Fruit fly (Drosophila melanogaster) whole organism, embryonic: Measurements from ENCODE around the gene MED15.

Source experiments
- ATbp ChIP-seq: fragments of 200-800 bp; sonication (Bioruptor generic); optimal IDR thresholded peaks from 2 replicates; lab custom pipeline; 2017; ENCODE audit warnings: missing biosample characterization, mild to moderate bottlenecking, missing genetic modification characterization, missing genetic modification reagents
- Adf1 ChIP-seq: fragments of 200-800 bp; sonication (Bioruptor generic); IDR thresholded peaks from 2 replicates; pipeline ENCODE4 v1.3.6; 2022; ENCODE audit warnings: missing biosample characterization, missing genetic modification characterization
- Atf3 ChIP-seq: fragments of 200-800 bp; sonication (Bioruptor generic); optimal IDR thresholded peaks from 3 replicates; lab custom pipeline; 2016; ENCODE audit warnings: missing biosample characterization, missing genetic modification characterization
- Blimp-1 ChIP-seq: fragments of 200-800 bp; sonication (Bioruptor generic); optimal IDR thresholded peaks from 3 replicates; lab custom pipeline; 2018; ENCODE audit warnings: missing biosample characterization, missing genetic modification characterization, mild to moderate bottlenecking, moderate library complexity, missing genetic modification reagents
- CG10366 ChIP-seq: fragments of 200-800 bp; sonication (Bioruptor generic); IDR thresholded peaks from 2 replicates; pipeline ENCODE4 v1.3.6; 2022; ENCODE audit warnings: missing biosample characterization, missing genetic modification characterization
- CG11456 ChIP-seq: fragments of 200-800 bp; sonication (Bioruptor generic); IDR thresholded peaks from 3 replicates; pipeline ENCODE4 v1.3.6; 2022; ENCODE audit warnings: missing biosample characterization, missing genetic modification characterization
- CG11695 ChIP-seq: fragments of 200-800 bp; sonication (Bioruptor generic); IDR thresholded peaks from 3 replicates; pipeline ENCODE4 v1.3.6; 2022; ENCODE audit warnings: missing biosample characterization, missing genetic modification characterization
- CG13624 ChIP-seq: fragments of 200-800 bp; sonication (Bioruptor generic); optimal IDR thresholded peaks from 2 replicates; lab custom pipeline; 2016; ENCODE audit warnings: missing biosample characterization, missing genetic modification characterization
- CG14014 ChIP-seq: fragments of 200-800 bp; sonication (Bioruptor generic); IDR thresholded peaks from 2 replicates; pipeline ENCODE4 v1.3.6; 2022; ENCODE audit warnings: missing biosample characterization, missing genetic modification characterization
- CG14441 ChIP-seq: fragments of 200-800 bp; sonication (Bioruptor generic); IDR thresholded peaks from 2 replicates; pipeline ENCODE4 v1.3.6; 2022; ENCODE audit warnings: missing biosample characterization, missing genetic modification characterization
- CG15479 ChIP-seq: fragments of 200-800 bp; sonication (Bioruptor generic); optimal IDR thresholded peaks from 3 replicates; lab custom pipeline; 2019; ENCODE audit warnings: missing biosample characterization, mild to moderate bottlenecking, missing genetic modification characterization, moderate library complexity
- CG16779 ChIP-seq: fragments of 200-800 bp; sonication (Bioruptor generic); IDR thresholded peaks from 2 replicates; pipeline ENCODE4 v1.3.6; 2022; ENCODE audit warnings: missing biosample characterization, missing genetic modification characterization
- CG17186 ChIP-seq: fragments of 200-800 bp; sonication (Bioruptor generic); optimal IDR thresholded peaks from 3 replicates; lab custom pipeline; 2017; ENCODE audit warnings: missing biosample characterization, missing genetic modification reagents, missing genetic modification characterization
- CG18599 ChIP-seq: fragments of 200-800 bp; sonication (Bioruptor generic); optimal IDR thresholded peaks from 3 replicates; lab custom pipeline; 2017; ENCODE audit warnings: missing biosample characterization, missing genetic modification characterization, mild to moderate bottlenecking, moderate library complexity, missing genetic modification reagents
- CG31441 ChIP-seq: fragments of 200-800 bp; sonication (Bioruptor generic); IDR thresholded peaks from 2 replicates; pipeline ENCODE4 v1.3.6; 2022; ENCODE audit warnings: missing biosample characterization, missing genetic modification characterization
- CG3281 ChIP-seq: fragments of 200-800 bp; sonication (Bioruptor generic); optimal IDR thresholded peaks from 3 replicates; lab custom pipeline; 2017; ENCODE audit warnings: missing biosample characterization, mild to moderate bottlenecking, missing genetic modification characterization
- CG6175 ChIP-seq: fragments of 200-800 bp; sonication (Bioruptor generic); IDR thresholded peaks from 3 replicates; pipeline ENCODE4 v1.3.6; 2022; ENCODE audit warnings: missing biosample characterization, missing genetic modification characterization
- CG6689 ChIP-seq: fragments of 200-800 bp; sonication (Bioruptor generic); IDR thresholded peaks from 2 replicates; pipeline ENCODE4 v1.3.6; 2022; ENCODE audit warnings: missing biosample characterization, missing genetic modification characterization
- CG7556 ChIP-seq: fragments of 200-800 bp; sonication (Bioruptor generic); optimal IDR thresholded peaks from 2 replicates; lab custom pipeline; 2017; ENCODE audit warnings: missing biosample characterization, mild to moderate bottlenecking, missing genetic modification characterization
- CG7987 ChIP-seq: fragments of 200-800 bp; sonication (Bioruptor generic); optimal IDR thresholded peaks from 2 replicates; lab custom pipeline; 2018; ENCODE audit warnings: missing biosample characterization, mild to moderate bottlenecking, missing genetic modification characterization, moderate library complexity
- CG8290 ChIP-seq, 3 experiments: fragments of 200-800 bp; sonication (Bioruptor generic); optimal IDR thresholded peaks; 2 replicates each; lab custom pipeline; 2016 to 2019; ENCODE audit warnings: missing biosample characterization in 3 of 3, missing genetic modification characterization in 3 of 3, mild to moderate bottlenecking in 2 of 3, moderate library complexity in 1 of 3
- CG8478 ChIP-seq: fragments of >200 bp; optimal IDR thresholded peaks from 2 replicates; lab custom pipeline; 2018
- Dad ChIP-seq: fragments of 200-800 bp; sonication (Bioruptor generic); optimal IDR thresholded peaks from 3 replicates; lab custom pipeline; 2016; ENCODE audit warnings: missing biosample characterization, missing genetic modification characterization
- E2f2 ChIP-seq: fragments of 200-800 bp; sonication (Bioruptor generic); IDR thresholded peaks from 2 replicates; pipeline ENCODE4 v1.3.6; 2022; ENCODE audit warnings: missing biosample characterization, missing genetic modification characterization
- HLH4C ChIP-seq: fragments of 200-800 bp; sonication (Bioruptor generic); IDR thresholded peaks from 3 replicates; pipeline ENCODE4 v1.3.6; 2022; ENCODE audit warnings: missing biosample characterization, missing genetic modification characterization; ENCODE audit not compliant: partially characterized antibody
- HmgD ChIP-seq: fragments of 200-800 bp; sonication (Bioruptor generic); optimal IDR thresholded peaks from 3 replicates; lab custom pipeline; 2016; ENCODE audit warnings: missing biosample characterization, missing genetic modification characterization
- Lim3 ChIP-seq: fragments of 200-800 bp; sonication (Bioruptor generic); IDR thresholded peaks from 2 replicates; pipeline ENCODE4 v1.3.6; 2022; ENCODE audit warnings: missing biosample characterization, missing genetic modification characterization
- NfI ChIP-seq: fragments of 200-800 bp; sonication (Bioruptor generic); optimal IDR thresholded peaks from 3 replicates; lab custom pipeline; 2018; ENCODE audit warnings: missing biosample characterization, mild to moderate bottlenecking, missing genetic modification characterization, moderate library complexity
- Rx ChIP-seq: fragments of 200-800 bp; sonication (Bioruptor generic); IDR thresholded peaks from 2 replicates; pipeline ENCODE4 v1.3.6; 2022; ENCODE audit warnings: missing biosample characterization, missing genetic modification characterization
- Sry-β ChIP-seq: fragments of 200-800 bp; sonication (Bioruptor generic); optimal IDR thresholded peaks from 2 replicates; lab custom pipeline; 2018; ENCODE audit warnings: missing biosample characterization, mild to moderate bottlenecking, missing genetic modification characterization, moderate library complexity
- Trl ChIP-seq, 3 experiments: fragments of >200 bp in 2 of 3; fragments of 200-800 bp in 1 of 3; sonication (Bioruptor generic) in 1 of 3; optimal IDR thresholded peaks; 2 replicates in 1 of 3; 3 replicates in 2 of 3; lab custom pipeline; 2016 to 2017; ENCODE audit warnings: missing biosample characterization in 1 of 3, missing genetic modification characterization in 1 of 3
- abd-A ChIP-seq: fragments of 200-800 bp; sonication (Bioruptor generic); optimal IDR thresholded peaks from 3 replicates; lab custom pipeline; 2019; ENCODE audit warnings: missing biosample characterization, mild to moderate bottlenecking, missing genetic modification characterization, moderate library complexity
- bbx ChIP-seq: fragments of 200-800 bp; sonication (Bioruptor generic); IDR thresholded peaks from 2 replicates; pipeline ENCODE4 v1.3.6; 2022; ENCODE audit warnings: missing biosample characterization, missing genetic modification characterization; ENCODE audit not compliant: partially characterized antibody
- bigmax ChIP-seq: fragments of 200-800 bp; sonication (Bioruptor generic); optimal IDR thresholded peaks from 2 replicates; lab custom pipeline; 2018; ENCODE audit warnings: missing biosample characterization, mild to moderate bottlenecking, missing genetic modification characterization
- disco-r ChIP-seq: fragments of 200-800 bp; sonication (Bioruptor generic); optimal IDR thresholded peaks from 2 replicates; lab custom pipeline; 2016; ENCODE audit warnings: missing biosample characterization, missing genetic modification characterization
- esg ChIP-seq: fragments of 200-800 bp; sonication (Bioruptor generic); conservative IDR thresholded peaks from 2 replicates; pipeline ENCODE4 v1.3.6; 2022; ENCODE audit warnings: missing biosample characterization, missing genetic modification characterization
- fd102C ChIP-seq: fragments of 200-800 bp; sonication (Bioruptor generic); optimal IDR thresholded peaks from 2 replicates; lab custom pipeline; 2018; ENCODE audit warnings: missing biosample characterization, mild to moderate bottlenecking, missing genetic modification characterization, moderate library complexity
- fd96Cb ChIP-seq: fragments of 200-800 bp; sonication (Bioruptor generic); optimal IDR thresholded peaks from 2 replicates; lab custom pipeline; 2018; ENCODE audit warnings: missing biosample characterization, mild to moderate bottlenecking, missing genetic modification characterization, moderate library complexity
- fu2 ChIP-seq: fragments of 200-800 bp; sonication (Bioruptor generic); optimal IDR thresholded peaks from 2 replicates; lab custom pipeline; 2016; ENCODE audit warnings: missing biosample characterization, missing genetic modification characterization
- gsb-n ChIP-seq: fragments of 200-800 bp; sonication (Bioruptor generic); optimal IDR thresholded peaks from 3 replicates; lab custom pipeline; 2018; ENCODE audit warnings: missing biosample characterization, mild to moderate bottlenecking, missing genetic modification characterization
- lbe ChIP-seq: fragments of 200-800 bp; sonication (Bioruptor generic); optimal IDR thresholded peaks from 2 replicates; lab custom pipeline; 2016; ENCODE audit warnings: missing biosample characterization, mild to moderate bottlenecking, missing genetic modification characterization
- lilli ChIP-seq: fragments of 200-800 bp; sonication (Bioruptor generic); optimal IDR thresholded peaks from 3 replicates; lab custom pipeline; 2016; ENCODE audit warnings: missing biosample characterization, missing genetic modification characterization
- salm ChIP-seq: fragments of 200-800 bp; sonication (Bioruptor generic); optimal IDR thresholded peaks from 2 replicates; lab custom pipeline; 2018; ENCODE audit warnings: missing biosample characterization, mild to moderate bottlenecking, missing genetic modification characterization
- slbo ChIP-seq: fragments of 200-800 bp; sonication (Bioruptor generic); IDR thresholded peaks from 2 replicates; pipeline ENCODE4 v1.3.6; 2022; ENCODE audit warnings: missing biosample characterization, missing genetic modification characterization
- tio ChIP-seq: fragments of 200-800 bp; sonication (Bioruptor generic); optimal IDR thresholded peaks from 2 replicates; lab custom pipeline; 2017; ENCODE audit warnings: missing biosample characterization, missing genetic modification characterization, inconsistent platforms
- yki ChIP-seq: fragments of >200 bp; optimal IDR thresholded peaks from 3 replicates; lab custom pipeline; 2018
- zen2 ChIP-seq: fragments of 200-800 bp; sonication (Bioruptor generic); IDR thresholded peaks from 3 replicates; pipeline ENCODE4 v1.3.6; 2022; ENCODE audit warnings: missing biosample characterization, missing genetic modification characterization; ENCODE audit not compliant: partially characterized antibody

The MED15 gene

DNA sequence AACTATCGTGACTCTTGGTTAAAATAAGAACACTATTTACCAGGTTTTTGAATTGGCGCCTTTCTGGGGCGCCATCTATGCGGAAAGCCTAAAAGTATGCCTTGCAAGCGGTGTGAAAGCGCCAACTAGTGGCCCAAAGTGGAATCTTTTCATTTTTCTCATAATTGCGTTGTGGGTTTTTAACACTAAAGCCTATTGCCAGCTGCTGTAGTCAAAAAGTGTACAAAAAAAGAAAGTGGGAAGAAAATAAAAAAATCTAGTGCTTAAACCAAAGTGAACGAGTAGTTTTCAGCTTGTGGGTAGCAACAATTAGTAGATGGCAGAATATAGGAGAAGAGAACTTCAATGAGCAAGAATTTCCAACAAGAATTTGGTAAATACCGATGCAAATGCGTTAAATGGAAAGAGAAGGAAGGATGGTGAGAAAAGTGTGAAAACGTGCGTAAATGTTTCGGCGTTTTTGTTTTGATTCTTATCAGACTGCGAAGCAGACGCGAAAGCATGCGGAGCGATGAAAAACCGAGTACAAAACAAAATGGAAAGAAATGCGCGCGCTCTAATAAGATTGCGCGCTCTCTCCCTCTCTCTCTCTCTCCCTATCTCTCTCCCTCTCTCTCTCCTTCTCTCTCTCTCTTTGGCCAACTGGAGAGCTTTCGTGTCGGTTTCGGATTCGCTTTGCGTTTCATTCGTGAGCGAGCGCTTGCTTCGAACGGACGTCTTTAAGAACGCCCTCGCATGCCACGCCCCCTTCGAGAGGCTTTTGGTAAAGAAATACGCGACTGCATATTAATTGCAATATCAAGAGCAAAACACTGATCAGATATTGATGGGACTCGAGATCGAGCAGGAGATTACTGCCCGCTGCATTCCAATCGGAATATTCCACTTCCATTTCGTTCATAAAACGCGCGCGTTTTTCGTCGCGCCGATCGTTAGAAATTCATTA lies 17.6 kb downstream of the MED15 start (continued):
- TF ChIP-seq gsb-n (tag; lab: Kevin White, UChicago) (peak; percentile 28), CG7987 (GFP tag; lab: Kevin White, UChicago) (peak; percentile 77), Atf3 (GFP tag; lab: Kevin White, UChicago) (peak; percentile 58), Lim3 (GFP tag; lab: Robert Waterston, UW) (no peak), CG11456 (GFP tag; lab: Robert Waterston, UW) (peak; percentile 94), CG31441 (GFP tag; lab: Robert Waterston, UW) (peak; percentile 24; the same call in 1 of the 2 replicates), CG13624 (GFP tag; lab: Kevin White, UChicago) (peak; percentile 53), disco-r (GFP tag; lab: Kevin White, UChicago) (peak; percentile 54), CG6175 (GFP tag; lab: Robert Waterston, UW) (no peak), CG7556 (no peak), Adf1 (GFP tag; lab: Robert Waterston, UW) (peak; percentile 24; the same call in 1 of the 2 replicates), fd102C (GFP tag; lab: Kevin White, UChicago) (peak; percentile 36), yki (lab: Kevin White, UChicago) (peak; percentile 97), CG11695 (peak; percentile 31; the same call in 1 of the 3 replicates), CG8290 (GFP tag; optimal IDR thresholded peaks at IDR 0.05; lab: Kevin White, UChicago) (peak; percentile 86), CG8290 (tag; optimal IDR thresholded peaks at IDR 0.05; lab: Kevin White, UChicago) (peak in 1 of 2 experiments; percentile 79), CG8478 (lab: Kevin White, UChicago) (no peak), ATbp (GFP tag; lab: Kevin White, UChicago) (peak; percentile 41), HLH4C (GFP tag; lab: Robert Waterston, UW) (peak; percentile 41), salm (tag; lab: Kevin White, UChicago) (peak; percentile 47), slbo (GFP tag; lab: Robert Waterston, UW) (peak; percentile 90), CG18599 (GFP tag; lab: Kevin White, UChicago) (peak; percentile 35), Dad (GFP tag; lab: Kevin White, UChicago) (peak; percentile 59), Rx (GFP tag; lab: Robert Waterston, UW) (0 out of 2 replicates have a peak, but pooled peaks have one; percentile 37), CG16779 (GFP tag; lab: Robert Waterston, UW) (peak; percentile 64), NfI (GFP tag; lab: Kevin White, UChicago) (peak; percentile 78), abd-A (tag; lab: Kevin White, UChicago) (peak; percentile 41), Sry-β (GFP tag; lab: Kevin White, UChicago) (no peak), fu2 (GFP tag; lab: Kevin White, UChicago) (peak; percentile 73), zen2 (peak; percentile 97), CG15479 (GFP tag; lab: Kevin White, UChicago) (peak; percentile 41), tio (GFP tag; lab: Kevin White, UChicago) (peak; percentile 46), CG14441 (GFP tag; lab: Robert Waterston, UW) (peak; percentile 73), lilli (GFP tag; lab: Kevin White, UChicago) (peak; percentile 76), HmgD (peak; percentile 92), fd96Cb (peak; percentile 33), Blimp-1 (GFP tag; lab: Kevin White, UChicago) (peak; percentile 76), Trl (optimal IDR thresholded peaks at IDR 0.05; lab: Kevin White, UChicago) (peak; percentile 97 to 100), Trl (GFP tag; optimal IDR thresholded peaks at IDR 0.05; lab: Kevin White, UChicago) (peak; percentile 92), CG17186 (no peak), CG3281 (GFP tag; lab: Kevin White, UChicago) (no peak), CG10366 (peak; percentile 63), lbe (peak; percentile 96), bigmax (GFP tag; lab: Kevin White, UChicago) (no peak), esg (0 out of 2 replicates have a peak, but pooled peaks have one; percentile 23), CG6689 (GFP tag; lab: Robert Waterston, UW) (0 out of 2 replicates have a peak, but pooled peaks have one; percentile 27), E2f2 (GFP tag; lab: Robert Waterston, UW) (peak; percentile 100), CG14014 (peak; percentile 72), bbx (GFP tag; lab: Robert Waterston, UW) (peak; percentile 62; the same call in 1 of the 2 replicates)
